Fruit fly (Drosophila melanogaster) Kc167 (cell line): Measurements from ENCODE around the gene cue.

Experiments
- Myc ChIP-seq: fragments of >200 bp; optimal IDR thresholded peaks from 2 replicates; lab custom pipeline; 2017; ENCODE audit warnings: missing external identifiers
- Sin3A ChIP-seq: fragments of >200 bp; optimal IDR thresholded peaks from 2 replicates; lab custom pipeline; 2018; ENCODE audit warnings: missing external identifiers
- h ChIP-seq: fragments of >200 bp; optimal IDR thresholded peaks from 3 replicates; lab custom pipeline; 2018; ENCODE audit warnings: missing external identifiers
- insv ChIP-seq: fragments of >200 bp; optimal IDR thresholded peaks from 3 replicates; lab custom pipeline; 2018; ENCODE audit warnings: missing external identifiers
- psq ChIP-seq: fragments of >200 bp; optimal IDR thresholded peaks from 2 replicates; lab custom pipeline; 2017; ENCODE audit warnings: missing external identifiers
- ttk ChIP-seq: sonication (Bioruptor generic); optimal IDR thresholded peaks from 2 replicates; lab custom pipeline; 2017; ENCODE audit warnings: missing external identifiers

cue gene

DNA sequence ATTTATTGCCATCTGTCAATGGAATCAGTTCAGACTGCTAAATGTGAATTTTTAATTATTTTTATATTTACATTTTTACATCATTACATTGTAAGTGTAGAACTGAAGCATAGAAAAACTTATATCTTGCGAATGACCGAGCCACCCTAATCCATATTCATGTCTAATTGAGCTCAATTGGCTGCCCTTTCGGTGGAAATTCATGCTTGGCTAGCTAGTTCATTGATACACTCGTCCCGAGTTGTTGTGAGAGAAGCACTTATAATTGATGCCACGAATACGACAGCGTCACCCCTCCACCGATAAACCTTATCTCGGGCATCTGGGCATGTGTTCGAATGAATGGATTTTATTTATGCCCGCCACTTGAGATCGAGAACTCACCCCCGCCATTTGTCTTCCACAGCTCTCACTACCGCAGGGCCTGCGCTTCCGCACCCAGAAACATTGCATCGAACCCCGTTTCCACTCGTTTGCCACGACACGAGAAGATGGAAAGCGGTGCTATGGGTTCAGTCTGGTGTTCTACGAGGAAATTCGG lies 21.3 kb upstream of the cue start:
- TF ChIP-seq insv (lab: Kevin White, UChicago) (no peak), psq (lab: Kevin White, UChicago) (no peak), ttk (lab: Kevin White, UChicago) (no peak), Myc (lab: Kevin White, UChicago) (no peak), Sin3A (lab: Kevin White, UChicago) (no peak), h (lab: Kevin White, UChicago) (no peak)

- no peak for TF ChIP-seq Myc (lab: Kevin White, UChicago)
- no peak for TF ChIP-seq Sin3A (lab: Kevin White, UChicago)
- no peak for TF ChIP-seq insv (lab: Kevin White, UChicago)
- no peak for TF ChIP-seq ttk (lab: Kevin White, UChicago)
- no peak for TF ChIP-seq h (lab: Kevin White, UChicago)
Observed at dm6 chr3L:1537353-1537752, 20.3 kb upstream of the cue start.

- TF ChIP-seq h (lab: Kevin White, UChicago) = no peak
- no peak for TF ChIP-seq Myc (lab: Kevin White, UChicago)
- TF ChIP-seq insv (lab: Kevin White, UChicago) = no peak
- TF ChIP-seq ttk (lab: Kevin White, UChicago) = no peak
- TF ChIP-seq Sin3A (lab: Kevin White, UChicago) = no peak
Observed at dm6 chr3L:1536487-1537337, 19.6 kb upstream of the cue start, which contains the start of the genes CG12091 and pns. TSS of gene CG12091 (minus strand) at chr3L:1536835. TSS of gene pns (plus strand) at chr3L:1537137.

DNA sequence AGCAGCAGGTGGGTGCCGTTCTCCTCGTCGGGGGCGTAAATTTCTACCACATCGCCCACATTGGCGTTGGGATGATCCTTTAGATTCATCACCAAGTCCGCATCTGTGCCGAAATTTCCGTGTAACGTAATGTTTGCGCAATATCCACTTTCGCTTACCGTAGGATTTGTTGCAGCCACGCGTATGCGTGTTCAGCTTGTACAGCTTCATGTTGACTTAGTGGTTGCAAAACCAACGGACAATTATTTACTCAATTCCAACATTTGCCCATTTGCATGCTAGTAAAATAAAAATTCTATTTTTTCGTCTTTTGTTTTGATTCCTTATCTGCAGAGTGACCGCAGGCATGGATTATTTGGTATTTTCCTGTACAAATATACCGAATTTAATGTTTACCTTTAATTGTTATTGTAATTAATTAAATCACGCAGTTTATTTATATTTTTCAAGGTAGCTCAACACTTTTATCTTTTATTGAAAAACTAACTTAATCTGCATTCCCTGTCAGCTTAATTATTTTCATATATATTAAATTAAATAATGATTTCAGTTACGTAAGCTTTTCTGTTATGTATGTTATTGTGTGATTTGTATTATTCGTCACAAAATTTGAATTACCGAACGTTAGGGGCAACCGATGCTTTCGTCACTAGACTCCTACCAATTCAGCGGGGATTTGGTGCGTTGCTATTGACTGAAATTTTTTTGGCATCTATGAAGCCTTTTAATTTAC lies 16.8 kb upstream of the cue start, which contains the start of gene Iml1:
Gene Iml1 (minus strand): TSS at position 336 of the 733 bp plus-strand sequence.
- TF ChIP-seq psq (lab: Kevin White, UChicago) (peak; percentile 76), Sin3A (lab: Kevin White, UChicago) (no peak), Myc (lab: Kevin White, UChicago) (no peak), insv (lab: Kevin White, UChicago) (no peak), h (lab: Kevin White, UChicago) (no peak)

dm6 chr3L:1531159-1531558 lies 14.1 kb upstream of the cue start, which contains the start of gene Ir62a:
TSS of gene Ir62a (minus strand) at chr3L:1531259.
- TF ChIP-seq h (lab: Kevin White, UChicago) (no peak), Myc (lab: Kevin White, UChicago) (no peak), Sin3A (lab: Kevin White, UChicago) (no peak), ttk (lab: Kevin White, UChicago) (no peak), psq (lab: Kevin White, UChicago) (no peak), insv (lab: Kevin White, UChicago) (no peak)

DNA sequence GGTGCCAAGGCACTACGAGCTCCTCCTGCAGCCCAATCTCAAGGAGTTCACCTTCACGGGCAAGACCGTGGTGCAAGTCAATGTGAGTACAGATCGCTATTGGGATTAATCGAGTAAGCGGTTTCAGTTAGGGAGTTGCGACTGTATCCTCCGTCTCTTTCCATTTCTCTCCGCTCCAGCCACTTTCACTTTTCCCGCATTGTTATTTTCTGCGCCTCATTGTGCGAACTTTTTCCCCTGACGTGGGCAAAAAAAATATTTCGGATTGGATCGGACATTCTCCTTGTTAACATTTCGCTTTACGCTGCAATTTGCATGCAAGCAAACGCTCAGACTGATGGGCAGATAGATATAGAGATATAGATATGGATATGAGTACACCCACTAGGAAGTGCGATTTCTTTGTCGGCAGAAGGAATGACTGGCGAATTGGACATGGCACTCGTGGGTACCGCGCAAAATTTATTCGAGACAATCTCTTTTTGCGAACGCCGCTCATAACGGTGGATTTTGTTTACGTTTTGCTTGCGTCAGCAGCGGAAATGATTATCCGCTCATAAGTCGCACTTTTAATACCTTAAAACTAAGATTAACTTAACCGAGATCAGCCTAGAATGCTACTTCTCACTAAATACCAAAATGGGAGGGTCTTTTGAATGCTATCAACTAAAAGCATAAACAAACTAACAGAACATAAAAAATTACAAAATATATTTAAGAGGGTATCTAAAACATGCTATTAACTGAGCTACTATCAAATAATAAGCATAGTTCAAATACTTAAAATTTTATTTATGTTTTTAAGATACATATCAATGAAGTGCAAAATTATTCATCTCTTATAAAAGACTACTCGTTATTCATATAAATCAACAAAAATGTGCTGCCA lies 1.9 kb upstream of the cue start:
- TF ChIP-seq Myc (lab: Kevin White, UChicago) (no peak), ttk (lab: Kevin White, UChicago) (no peak), insv (lab: Kevin White, UChicago) (no peak)

dm6 chr3L:1517274-1518047 lies 390 bp upstream of the cue start:
- TF ChIP-seq h (lab: Kevin White, UChicago) = no peak
- TF ChIP-seq psq (lab: Kevin White, UChicago) = no peak
- no peak for TF ChIP-seq Myc (lab: Kevin White, UChicago)
- TF ChIP-seq ttk (lab: Kevin White, UChicago) = no peak

dm6 chr3L:1515820-1516540 lies 1.1 kb downstream of the cue start:
- TF ChIP-seq psq (lab: Kevin White, UChicago) (no peak), Myc (lab: Kevin White, UChicago) (no peak)

DNA sequence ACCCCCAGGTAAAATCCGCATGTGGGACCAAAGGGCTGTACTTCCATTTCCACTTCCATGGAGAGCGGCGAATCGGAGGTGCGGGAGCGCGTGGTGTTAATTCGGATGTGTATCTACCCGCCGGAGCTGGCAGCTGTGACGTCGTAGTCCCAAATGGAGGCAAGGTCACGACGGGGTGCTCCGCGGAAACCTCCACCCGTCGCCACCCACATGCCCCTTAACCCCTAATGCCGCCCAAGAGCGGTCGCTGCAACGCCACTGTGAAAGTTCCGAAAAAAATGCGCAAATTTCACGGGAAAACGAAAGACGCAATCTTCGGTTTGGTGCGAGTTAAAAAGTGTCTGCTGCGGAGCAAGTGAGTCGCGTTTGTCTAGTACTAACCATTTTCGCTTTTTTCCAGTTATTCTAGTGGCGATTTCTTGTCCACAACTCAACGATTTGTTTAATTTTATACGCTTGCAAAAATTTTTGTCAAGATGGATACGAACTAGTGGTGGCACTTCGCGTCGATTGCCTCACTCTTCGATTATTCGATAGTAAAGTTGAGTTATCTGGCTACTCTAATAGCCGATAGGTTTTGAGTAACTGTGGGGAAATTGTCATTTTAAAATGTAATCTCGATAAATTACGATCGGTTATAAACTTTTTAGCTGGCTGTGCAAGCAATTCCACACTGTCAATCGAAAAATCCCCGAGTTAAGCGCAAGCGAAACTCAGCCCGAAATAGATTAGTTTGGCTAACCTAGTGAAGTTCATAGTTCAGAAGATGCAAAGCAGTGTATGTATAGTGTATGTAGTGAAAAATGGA lies 14.8 kb downstream of the cue start, which contains the start of the genes hfp and Psa:
Gene hfp (minus strand): TSS at position 505 of the 808 bp plus-strand sequence.
Gene Psa (plus strand): TSS at position 758 of the 808 bp plus-strand sequence.
- TF ChIP-seq Sin3A (lab: Kevin White, UChicago) (no peak), ttk (lab: Kevin White, UChicago) (no peak), Myc (lab: Kevin White, UChicago) (no peak), insv (lab: Kevin White, UChicago) (no peak), h (lab: Kevin White, UChicago) (no peak), psq (lab: Kevin White, UChicago) (no peak)
